Worm (Caenorhabditis elegans): ENCODE data around the gene daf-18.
A peak's percentile ranks its signal among the peaks of the same experiment; 100 is the strongest.

DNA sequence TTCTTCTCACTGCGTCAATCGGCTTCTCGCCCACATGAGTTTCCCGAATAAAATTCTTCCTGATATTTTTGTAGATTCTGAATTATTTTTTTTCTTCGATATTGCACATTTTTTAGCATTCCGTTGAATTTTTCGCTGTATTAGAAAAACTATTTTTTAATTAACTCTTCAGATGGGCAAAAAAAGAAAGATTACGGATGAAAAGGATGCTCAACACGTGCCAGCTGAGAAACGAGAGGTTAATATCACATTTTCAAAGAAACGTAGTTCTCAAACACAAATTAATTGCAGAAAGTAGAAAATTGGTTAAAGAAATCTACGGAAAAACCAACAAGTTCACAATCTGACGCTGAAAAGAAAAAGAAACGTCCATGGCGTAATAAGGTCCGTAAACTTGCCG is 28.6 kb downstream of the daf-18 start, which contains the start of gene rrp-8:
- no peak for TF ChIP-seq snpc-4 (GFP tag; optimal IDR thresholded peaks at IDR 0.05)
- TF ChIP-seq snpc-4 (tag; optimal IDR thresholded peaks at IDR 0.05) = no peak
- TF ChIP-seq F22D6.2 (tag; optimal IDR thresholded peaks at IDR 0.05) = no peak
- no peak for TF ChIP-seq dox-1 (GFP tag; IDR thresholded peaks at IDR 0.05)
- no peak for TF ChIP-seq hmg-1.2 (GFP tag; IDR thresholded peaks at IDR 0.05)
- TF ChIP-seq rpc-1 (optimal IDR thresholded peaks at IDR 0.05) = no peak
- TF ChIP-seq rpc-1 (tag; optimal IDR thresholded peaks at IDR 0.05) = no peak
- no peak for TF ChIP-seq sea-2 (GFP tag; IDR thresholded peaks at IDR 0.05)
- peak; percentile 26 for TF ChIP-seq repo-1 (tag; optimal IDR thresholded peaks at IDR 0.05)
